Fruit fly (Drosophila melanogaster) whole organism, embryonic: ENCODE measurements around the gene CG1172.
A peak's percentile ranks its signal among the peaks of the same experiment; 100 is the strongest.

ENCODE experiments used
- ATbp ChIP-seq: fragments of 200-800 bp; sonication (Bioruptor generic); optimal IDR thresholded peaks from 2 replicates; lab custom pipeline; 2017; ENCODE audit warnings: missing biosample characterization, mild to moderate bottlenecking, missing genetic modification characterization, missing genetic modification reagents
- Antp ChIP-seq: fragments of 200-800 bp; sonication (Bioruptor generic); optimal IDR thresholded peaks from 3 replicates; lab custom pipeline; 2016; ENCODE audit warnings: missing biosample characterization, missing genetic modification characterization
- CG10274 ChIP-seq: fragments of 200-800 bp; sonication (Bioruptor generic); optimal IDR thresholded peaks from 3 replicates; lab custom pipeline; 2017; ENCODE audit warnings: missing biosample characterization, mild to moderate bottlenecking, missing genetic modification characterization
- CG10959 ChIP-seq: fragments of 200-800 bp; sonication (Bioruptor generic); IDR thresholded peaks from 2 replicates; pipeline ENCODE4 v1.3.6; 2022; ENCODE audit warnings: missing biosample characterization, missing genetic modification characterization
- CG11093 ChIP-seq: fragments of 200-800 bp; sonication (Bioruptor generic); IDR thresholded peaks from 3 replicates; pipeline ENCODE4 v1.3.6; 2022; ENCODE audit warnings: missing biosample characterization, missing genetic modification characterization
- CG11696 ChIP-seq: fragments of 200-800 bp; sonication (Bioruptor generic); IDR thresholded peaks from 2 replicates; pipeline ENCODE4 v1.3.6; 2022; ENCODE audit warnings: missing biosample characterization, missing genetic modification characterization
- CG11723 ChIP-seq: fragments of 200-800 bp; sonication (Bioruptor generic); optimal IDR thresholded peaks from 2 replicates; lab custom pipeline; 2017; ENCODE audit warnings: missing biosample characterization, mild to moderate bottlenecking, missing genetic modification characterization
- CG12769 ChIP-seq: fragments of 200-800 bp; sonication (Bioruptor generic); optimal IDR thresholded peaks from 2 replicates; lab custom pipeline; 2019; ENCODE audit warnings: missing biosample characterization, mild to moderate bottlenecking, missing genetic modification characterization, moderate library complexity
- CG13296 ChIP-seq: fragments of 200-800 bp; sonication (Bioruptor generic); optimal IDR thresholded peaks from 3 replicates; lab custom pipeline; 2018; ENCODE audit warnings: missing biosample characterization, mild to moderate bottlenecking, missing genetic modification characterization
- CG13894 ChIP-seq: fragments of 200-800 bp; sonication (Bioruptor generic); optimal IDR thresholded peaks from 3 replicates; lab custom pipeline; 2018; ENCODE audit warnings: missing biosample characterization, mild to moderate bottlenecking, missing genetic modification characterization, moderate library complexity
- CG14050 ChIP-seq: fragments of 200-800 bp; sonication (Bioruptor generic); IDR thresholded peaks from 3 replicates; pipeline ENCODE4 v1.3.6; 2022; ENCODE audit warnings: missing biosample characterization, missing genetic modification characterization
- CG14965 ChIP-seq: fragments of 200-800 bp; sonication (Bioruptor generic); optimal IDR thresholded peaks from 2 replicates; lab custom pipeline; 2016; ENCODE audit warnings: missing biosample characterization, missing genetic modification characterization, borderline replicate concordance
- CG15479 ChIP-seq: fragments of 200-800 bp; sonication (Bioruptor generic); optimal IDR thresholded peaks from 3 replicates; lab custom pipeline; 2019; ENCODE audit warnings: missing biosample characterization, mild to moderate bottlenecking, missing genetic modification characterization, moderate library complexity
- CG17912 ChIP-seq: fragments of 200-800 bp; sonication (Bioruptor generic); optimal IDR thresholded peaks from 2 replicates; lab custom pipeline; 2018; ENCODE audit warnings: missing biosample characterization, mild to moderate bottlenecking, missing genetic modification characterization
- CG18476 ChIP-seq: fragments of 200-800 bp; sonication (Bioruptor generic); optimal IDR thresholded peaks from 2 replicates; lab custom pipeline; 2016; ENCODE audit warnings: missing biosample characterization, mild to moderate bottlenecking, missing genetic modification characterization
- CG2129 ChIP-seq: fragments of 200-800 bp; sonication (Bioruptor generic); IDR thresholded peaks from 2 replicates; pipeline ENCODE4 v1.3.6; 2022; ENCODE audit warnings: missing biosample characterization, missing genetic modification characterization; ENCODE audit not compliant: partially characterized antibody
- CG30403 ChIP-seq: fragments of 200-800 bp; sonication (Bioruptor generic); optimal IDR thresholded peaks from 3 replicates; lab custom pipeline; 2016; ENCODE audit warnings: missing biosample characterization, missing genetic modification characterization
- CG4730 ChIP-seq: fragments of 200-800 bp; sonication (Bioruptor generic); IDR thresholded peaks from 2 replicates; pipeline ENCODE4 v1.3.6; 2022; ENCODE audit warnings: missing biosample characterization, missing genetic modification characterization
- CG6175 ChIP-seq: fragments of 200-800 bp; sonication (Bioruptor generic); IDR thresholded peaks from 3 replicates; pipeline ENCODE4 v1.3.6; 2022; ENCODE audit warnings: missing biosample characterization, missing genetic modification characterization
- CG6765 ChIP-seq: fragments of 200-800 bp; sonication (Bioruptor generic); optimal IDR thresholded peaks from 3 replicates; lab custom pipeline; 2017; ENCODE audit warnings: missing biosample characterization, mild to moderate bottlenecking, missing genetic modification characterization
- CG7928 ChIP-seq: fragments of 200-800 bp; sonication (Bioruptor generic); optimal IDR thresholded peaks from 2 replicates; lab custom pipeline; 2017; ENCODE audit warnings: missing biosample characterization, mild to moderate bottlenecking, missing genetic modification characterization
- CG8765 ChIP-seq: fragments of 200-800 bp; sonication (Bioruptor generic); IDR thresholded peaks from 2 replicates; pipeline ENCODE4 v1.3.6; 2022; ENCODE audit warnings: missing biosample characterization, missing genetic modification characterization
- CG8924 ChIP-seq: fragments of 200-800 bp; optimal IDR thresholded peaks from 3 replicates; lab custom pipeline; 2019; ENCODE audit warnings: missing biosample characterization, mild to moderate bottlenecking, missing genetic modification characterization, moderate library complexity
- CG9215 ChIP-seq: fragments of 200-800 bp; sonication (Bioruptor generic); IDR thresholded peaks from 2 replicates; pipeline ENCODE4 v1.3.6; 2022; ENCODE audit warnings: missing biosample characterization, missing genetic modification characterization
- Camta ChIP-seq: fragments of 200-800 bp; sonication (Bioruptor generic); optimal IDR thresholded peaks from 2 replicates; lab custom pipeline; 2016; ENCODE audit warnings: missing biosample characterization, missing genetic modification characterization
- Dbx ChIP-seq: fragments of 200-800 bp; sonication (Bioruptor generic); IDR thresholded peaks from 3 replicates; pipeline ENCODE4 v1.3.6; 2022; ENCODE audit warnings: missing biosample characterization, missing genetic modification characterization
- Dref ChIP-seq: fragments of 200-800 bp; sonication (Bioruptor generic); IDR thresholded peaks from 2 replicates; pipeline ENCODE4 v1.3.6; 2022; ENCODE audit warnings: missing biosample characterization, missing genetic modification characterization
- Drgx ChIP-seq: fragments of 200-800 bp; sonication (Bioruptor generic); IDR thresholded peaks from 2 replicates; pipeline ENCODE4 v1.3.6; 2022; ENCODE audit warnings: missing biosample characterization, missing genetic modification characterization
- Lhr ChIP-seq: fragments of 200-800 bp; sonication (Bioruptor generic); optimal IDR thresholded peaks from 3 replicates; lab custom pipeline; 2017; ENCODE audit warnings: mild to moderate bottlenecking, missing biosample characterization, missing genetic modification reagents, missing genetic modification characterization
- Neu2 ChIP-seq: fragments of 200-800 bp; sonication (Bioruptor generic); optimal IDR thresholded peaks from 3 replicates; lab custom pipeline; 2016; ENCODE audit warnings: missing biosample characterization, missing genetic modification characterization, borderline replicate concordance
- Ptx1 ChIP-seq: fragments of 200-800 bp; sonication (Bioruptor generic); IDR thresholded peaks from 2 replicates; pipeline ENCODE4 v1.3.6; 2022; ENCODE audit warnings: missing biosample characterization, missing genetic modification characterization
- Rfx ChIP-seq: fragments of 200-800 bp; sonication (Bioruptor generic); IDR thresholded peaks from 2 replicates; pipeline ENCODE4 v1.3.6; 2022; ENCODE audit warnings: missing biosample characterization, missing genetic modification characterization
- Rx ChIP-seq: fragments of 200-800 bp; sonication (Bioruptor generic); IDR thresholded peaks from 2 replicates; pipeline ENCODE4 v1.3.6; 2022; ENCODE audit warnings: missing biosample characterization, missing genetic modification characterization
- Side ChIP-seq: fragments of 200-800 bp; sonication (Bioruptor generic); optimal IDR thresholded peaks from 2 replicates; lab custom pipeline; 2016; ENCODE audit warnings: missing biosample characterization, missing genetic modification characterization
- bowl ChIP-seq: fragments of 200-800 bp; sonication (Bioruptor generic); IDR thresholded peaks from 2 replicates; pipeline ENCODE4 v1.3.6; 2022; ENCODE audit warnings: missing biosample characterization, missing genetic modification characterization
- cad ChIP-seq: fragments of >200 bp; optimal IDR thresholded peaks from 2 replicates; lab custom pipeline; 2017; ENCODE audit warnings: missing biosample characterization, missing genetic modification characterization
- cas ChIP-seq: fragments of 200-800 bp; sonication (Bioruptor generic); IDR thresholded peaks from 2 replicates; pipeline ENCODE4 v1.3.6; 2022; ENCODE audit warnings: missing biosample characterization, missing genetic modification characterization
- chm ChIP-seq: fragments of 200-800 bp; sonication (Bioruptor generic); IDR thresholded peaks from 2 replicates; pipeline ENCODE4 v1.3.6; 2022; ENCODE audit warnings: missing biosample characterization, missing genetic modification characterization
- en ChIP-seq: fragments of 200-800 bp; sonication (Bioruptor generic); optimal IDR thresholded peaks from 2 replicates; lab custom pipeline; 2016; ENCODE audit warnings: missing biosample characterization, missing genetic modification characterization
- fd64A ChIP-seq: fragments of 200-800 bp; sonication (Bioruptor generic); optimal IDR thresholded peaks from 3 replicates; lab custom pipeline; 2018; ENCODE audit warnings: missing biosample characterization, mild to moderate bottlenecking, missing genetic modification characterization
- gfzf ChIP-seq: fragments of 200-800 bp; sonication (Bioruptor generic); optimal IDR thresholded peaks from 2 replicates; lab custom pipeline; 2016; ENCODE audit warnings: missing biosample characterization, mild to moderate bottlenecking, missing genetic modification characterization, moderate library complexity
- grn ChIP-seq: fragments of 200-800 bp; sonication (Bioruptor generic); optimal IDR thresholded peaks from 3 replicates; lab custom pipeline; 2017; ENCODE audit warnings: missing biosample characterization, missing genetic modification characterization
- gsb-n ChIP-seq: fragments of 200-800 bp; sonication (Bioruptor generic); optimal IDR thresholded peaks from 3 replicates; lab custom pipeline; 2018; ENCODE audit warnings: missing biosample characterization, mild to moderate bottlenecking, missing genetic modification characterization
- lbe ChIP-seq: fragments of 200-800 bp; sonication (Bioruptor generic); optimal IDR thresholded peaks from 2 replicates; lab custom pipeline; 2016; ENCODE audit warnings: missing biosample characterization, mild to moderate bottlenecking, missing genetic modification characterization
- mld ChIP-seq: fragments of 200-800 bp; sonication (Bioruptor generic); IDR thresholded peaks from 3 replicates; pipeline ENCODE4 v1.3.6; 2022; ENCODE audit warnings: missing biosample characterization, missing genetic modification characterization; ENCODE audit not compliant: partially characterized antibody
- peb ChIP-seq: fragments of 200-800 bp; sonication (Bioruptor generic); IDR thresholded peaks from 2 replicates; pipeline ENCODE4 v1.3.6; 2022; ENCODE audit warnings: missing biosample characterization, missing genetic modification characterization
- pfk ChIP-seq: fragments of 200-800 bp; sonication (Bioruptor generic); optimal IDR thresholded peaks from 2 replicates; lab custom pipeline; 2018; ENCODE audit warnings: missing biosample characterization, mild to moderate bottlenecking, missing genetic modification characterization, moderate library complexity
- sens-2 ChIP-seq: fragments of 200-800 bp; sonication (Bioruptor generic); IDR thresholded peaks from 2 replicates; pipeline ENCODE4 v1.3.6; 2022; ENCODE audit warnings: missing biosample characterization, missing genetic modification characterization
- seq ChIP-seq: fragments of 200-800 bp; sonication (Bioruptor generic); IDR thresholded peaks from 2 replicates; pipeline ENCODE4 v1.3.6; 2022; ENCODE audit warnings: missing biosample characterization, missing genetic modification characterization
- slbo ChIP-seq: fragments of 200-800 bp; sonication (Bioruptor generic); IDR thresholded peaks from 2 replicates; pipeline ENCODE4 v1.3.6; 2022; ENCODE audit warnings: missing biosample characterization, missing genetic modification characterization
- slou ChIP-seq: fragments of 200-800 bp; sonication (Bioruptor generic); optimal IDR thresholded peaks from 3 replicates; lab custom pipeline; 2016; ENCODE audit warnings: missing biosample characterization, missing genetic modification characterization
- zen ChIP-seq: fragments of 200-800 bp; sonication (Bioruptor generic); optimal IDR thresholded peaks from 3 replicates; lab custom pipeline; 2018; ENCODE audit warnings: missing biosample characterization, mild to moderate bottlenecking, missing genetic modification characterization, moderate library complexity

CG1172 gene

dm6 chr3R:5390095-5390663 lies 3.5 kb upstream of the CG1172 start:
- TF ChIP-seq Antp (GFP tag; lab: Kevin White, UChicago) (no peak), Dbx (GFP tag; lab: Robert Waterston, UW) (no peak), slbo (GFP tag; lab: Robert Waterston, UW) (no peak), seq (GFP tag; lab: Robert Waterston, UW) (no peak), cad (GFP tag; lab: Kevin White, UChicago) (no peak), CG12769 (tag; lab: Kevin White, UChicago) (peak; percentile 54), CG11696 (GFP tag; lab: Robert Waterston, UW) (no peak), CG9215 (GFP tag; lab: Robert Waterston, UW) (no peak), Neu2 (GFP tag; lab: Kevin White, UChicago) (no peak), CG11723 (GFP tag; lab: Kevin White, UChicago) (no peak), Rx (GFP tag; lab: Robert Waterston, UW) (no peak), CG11093 (0 out of 3 replicates have a peak, but pooled peaks have one; percentile 14), CG14965 (GFP tag; lab: Kevin White, UChicago) (no peak), CG13296 (GFP tag; lab: Kevin White, UChicago) (no peak), lbe (GFP tag; lab: Kevin White, UChicago) (no peak), zen (tag; lab: Kevin White, UChicago) (no peak), ATbp (GFP tag; lab: Kevin White, UChicago) (no peak), Lhr (no peak), Drgx (GFP tag; lab: Robert Waterston, UW) (0 out of 2 replicates have a peak, but pooled peaks have one; percentile 7), CG10274 (GFP tag; lab: Kevin White, UChicago) (no peak), CG2129 (GFP tag; lab: Robert Waterston, UW) (no peak), gfzf (GFP tag; lab: Kevin White, UChicago) (no peak), bowl (no peak), CG18476 (GFP tag; lab: Kevin White, UChicago) (no peak), CG13894 (tag; lab: Kevin White, UChicago) (no peak), CG30403 (GFP tag; lab: Kevin White, UChicago) (no peak), gsb-n (tag; lab: Kevin White, UChicago) (no peak), en (GFP tag; lab: Kevin White, UChicago) (no peak), Dref (GFP tag; lab: Robert Waterston, UW) (no peak), pfk (GFP tag; lab: Kevin White, UChicago) (no peak), CG6175 (GFP tag; lab: Robert Waterston, UW) (peak; percentile 53; the same call in 1 of the 3 replicates), CG17912 (no peak), Ptx1 (no peak), sens-2 (GFP tag; lab: Robert Waterston, UW) (no peak), CG8765 (GFP tag; lab: Robert Waterston, UW) (no peak), peb (GFP tag; lab: Robert Waterston, UW) (no peak), fd64A (GFP tag; lab: Kevin White, UChicago) (no peak), chm (no peak), Side (GFP tag; lab: Kevin White, UChicago) (no peak), mld (no peak), cas (GFP tag; lab: Robert Waterston, UW) (no peak), CG6765 (no peak), CG10959 (GFP tag; lab: Robert Waterston, UW) (no peak), grn (GFP tag; lab: Kevin White, UChicago) (peak; percentile 29), slou (no peak), CG14050 (GFP tag; lab: Robert Waterston, UW) (no peak), CG4730 (no peak), CG8924 (tag; lab: Kevin White, UChicago) (no peak), CG15479 (GFP tag; lab: Kevin White, UChicago) (no peak), CG7928 (GFP tag; lab: Kevin White, UChicago) (no peak), Camta (GFP tag; lab: Kevin White, UChicago) (no peak), Rfx (peak; percentile 15; the same call in 1 of the 2 replicates)
